Fruit fly (Drosophila melanogaster) whole organism, embryonic: Measurements from ENCODE around the gene CG33721.

Source experiments
- Adf1 ChIP-seq: fragments of 200-800 bp; sonication (Bioruptor generic); IDR thresholded peaks from 2 replicates; pipeline ENCODE4 v1.3.6; 2022; ENCODE audit warnings: missing biosample characterization, missing genetic modification characterization
- BEAF-32 ChIP-seq: fragments of 200-800 bp; sonication (Bioruptor generic); optimal IDR thresholded peaks from 3 replicates; lab custom pipeline; 2017; ENCODE audit warnings: missing biosample characterization, missing genetic modification characterization, mild to moderate bottlenecking, moderate library complexity, missing genetic modification reagents
- Bdp1 ChIP-seq: fragments of 200-800 bp; sonication (Bioruptor generic); optimal IDR thresholded peaks from 3 replicates; lab custom pipeline; 2016; ENCODE audit warnings: missing biosample characterization, missing genetic modification characterization
- Bgb ChIP-seq: fragments of 200-800 bp; sonication (Bioruptor generic); IDR thresholded peaks from 2 replicates; pipeline ENCODE4 v1.3.6; 2022; ENCODE audit warnings: missing biosample characterization, missing genetic modification characterization; ENCODE audit not compliant: partially characterized antibody
- CG12391 ChIP-seq: fragments of 200-800 bp; sonication (Bioruptor generic); optimal IDR thresholded peaks from 3 replicates; lab custom pipeline; 2018; ENCODE audit warnings: missing biosample characterization, mild to moderate bottlenecking, missing genetic modification characterization, moderate library complexity
- CG13287 ChIP-seq: fragments of 200-800 bp; sonication (Bioruptor generic); IDR thresholded peaks from 2 replicates; pipeline ENCODE4 v1.3.6; 2022; ENCODE audit warnings: missing biosample characterization, missing genetic modification characterization; ENCODE audit not compliant: partially characterized antibody
- CG18599 ChIP-seq: fragments of 200-800 bp; sonication (Bioruptor generic); optimal IDR thresholded peaks from 3 replicates; lab custom pipeline; 2017; ENCODE audit warnings: missing biosample characterization, missing genetic modification characterization, mild to moderate bottlenecking, moderate library complexity, missing genetic modification reagents
- CG2116 ChIP-seq: fragments of 200-800 bp; sonication (Bioruptor generic); optimal IDR thresholded peaks from 3 replicates; lab custom pipeline; 2018; ENCODE audit warnings: missing biosample characterization, mild to moderate bottlenecking, missing genetic modification characterization
- CG2199 ChIP-seq: fragments of 200-800 bp; sonication (Bioruptor generic); IDR thresholded peaks from 3 replicates; pipeline ENCODE4 v1.3.6; 2022; ENCODE audit warnings: missing biosample characterization, missing genetic modification characterization
- CG34224 ChIP-seq: fragments of 200-800 bp; sonication (Bioruptor generic); IDR thresholded peaks from 3 replicates; pipeline ENCODE4 v1.3.6; 2022; ENCODE audit warnings: missing biosample characterization, missing genetic modification characterization; ENCODE audit not compliant: partially characterized antibody
- CG3838 ChIP-seq: fragments of 200-800 bp; sonication (Bioruptor generic); optimal IDR thresholded peaks from 3 replicates; lab custom pipeline; 2016; ENCODE audit warnings: missing biosample characterization, missing genetic modification characterization
- CG6791 ChIP-seq: fragments of 200-800 bp; sonication (Bioruptor generic); IDR thresholded peaks from 3 replicates; pipeline ENCODE4 v1.3.6; 2022; ENCODE audit warnings: missing biosample characterization, missing genetic modification characterization; ENCODE audit not compliant: partially characterized antibody
- D19A ChIP-seq: fragments of 200-800 bp; optimal IDR thresholded peaks from 3 replicates; lab custom pipeline; 2019; ENCODE audit warnings: missing biosample characterization, mild to moderate bottlenecking, missing genetic modification characterization, moderate library complexity
- Dad ChIP-seq: fragments of 200-800 bp; sonication (Bioruptor generic); optimal IDR thresholded peaks from 3 replicates; lab custom pipeline; 2016; ENCODE audit warnings: missing biosample characterization, missing genetic modification characterization
- Dll ChIP-seq: fragments of 200-800 bp; sonication (Bioruptor generic); IDR thresholded peaks from 4 replicates; pipeline ENCODE4 v1.3.6; 2022; ENCODE audit warnings: missing biosample characterization, missing genetic modification characterization; ENCODE audit not compliant: partially characterized antibody
- Doc3 ChIP-seq: fragments of 200-800 bp; sonication (Bioruptor generic); IDR thresholded peaks from 3 replicates; pipeline ENCODE4 v1.3.6; 2022; ENCODE audit warnings: missing biosample characterization, missing genetic modification characterization; ENCODE audit not compliant: partially characterized antibody
- Dp ChIP-seq: fragments of 200-800 bp; sonication (Bioruptor generic); optimal IDR thresholded peaks from 2 replicates; lab custom pipeline; 2018; ENCODE audit warnings: missing biosample characterization, mild to moderate bottlenecking, missing genetic modification characterization, moderate library complexity
- Dref ChIP-seq: fragments of 200-800 bp; sonication (Bioruptor generic); IDR thresholded peaks from 2 replicates; pipeline ENCODE4 v1.3.6; 2022; ENCODE audit warnings: missing biosample characterization, missing genetic modification characterization
- Drgx ChIP-seq: fragments of 200-800 bp; sonication (Bioruptor generic); IDR thresholded peaks from 2 replicates; pipeline ENCODE4 v1.3.6; 2022; ENCODE audit warnings: missing biosample characterization, missing genetic modification characterization
- E2f2 ChIP-seq: fragments of 200-800 bp; sonication (Bioruptor generic); IDR thresholded peaks from 2 replicates; pipeline ENCODE4 v1.3.6; 2022; ENCODE audit warnings: missing biosample characterization, missing genetic modification characterization
- HLH4C ChIP-seq: fragments of 200-800 bp; sonication (Bioruptor generic); IDR thresholded peaks from 3 replicates; pipeline ENCODE4 v1.3.6; 2022; ENCODE audit warnings: missing biosample characterization, missing genetic modification characterization; ENCODE audit not compliant: partially characterized antibody
- Kr ChIP-seq: fragments of 200-800 bp; sonication (Bioruptor generic); optimal IDR thresholded peaks from 2 replicates; lab custom pipeline; 2017; ENCODE audit warnings: missing biosample characterization, mild to moderate bottlenecking, missing genetic modification characterization
- MBD-R2 ChIP-seq: fragments of 200-800 bp; sonication (Bioruptor generic); IDR thresholded peaks from 2 replicates; pipeline ENCODE4 v1.3.6; 2022; ENCODE audit warnings: missing biosample characterization, missing genetic modification characterization
- Opbp ChIP-seq: fragments of 200-800 bp; sonication (Bioruptor generic); IDR thresholded peaks from 3 replicates; pipeline ENCODE4 v1.3.6; 2022; ENCODE audit warnings: missing biosample characterization, missing genetic modification characterization; ENCODE audit not compliant: partially characterized antibody
- Pdp1 ChIP-seq, 2 experiments: fragments of 200-800 bp; sonication (Bioruptor generic); optimal IDR thresholded peaks; 3 replicates each; lab custom pipeline; 2016; ENCODE audit warnings: missing biosample characterization in 2 of 2, missing genetic modification characterization in 2 of 2, mild to moderate bottlenecking in 1 of 2, moderate library complexity in 1 of 2
- Sry-δ ChIP-seq: fragments of 200-800 bp; sonication (Bioruptor generic); optimal IDR thresholded peaks from 2 replicates; lab custom pipeline; 2016; ENCODE audit warnings: missing biosample characterization, missing genetic modification characterization
- ato ChIP-seq: fragments of 200-800 bp; sonication (Bioruptor generic); IDR thresholded peaks from 2 replicates; pipeline ENCODE4 v1.3.6; 2022; ENCODE audit warnings: missing biosample characterization, missing genetic modification characterization; ENCODE audit not compliant: partially characterized antibody
- bbx ChIP-seq: fragments of 200-800 bp; sonication (Bioruptor generic); IDR thresholded peaks from 2 replicates; pipeline ENCODE4 v1.3.6; 2022; ENCODE audit warnings: missing biosample characterization, missing genetic modification characterization; ENCODE audit not compliant: partially characterized antibody
- cato ChIP-seq: fragments of 200-800 bp; sonication (Bioruptor generic); optimal IDR thresholded peaks from 2 replicates; lab custom pipeline; 2016; ENCODE audit warnings: missing biosample characterization, missing genetic modification characterization, borderline replicate concordance
- chif ChIP-seq, 2 experiments: fragments of 200-800 bp; sonication (Bioruptor generic); optimal IDR thresholded peaks; 3 replicates each; lab custom pipeline; 2016; ENCODE audit warnings: missing biosample characterization in 2 of 2, missing genetic modification characterization in 2 of 2
- crp ChIP-seq, 2 experiments: fragments of 200-800 bp; sonication (Bioruptor generic); optimal IDR thresholded peaks; 2 replicates in 1 of 2; 3 replicates in 1 of 2; lab custom pipeline; 2017; ENCODE audit warnings: missing biosample characterization in 2 of 2, missing genetic modification characterization in 2 of 2, mild to moderate bottlenecking in 1 of 2, moderate library complexity in 1 of 2
- dysf ChIP-seq: fragments of 200-800 bp; sonication (Bioruptor generic); IDR thresholded peaks from 3 replicates; pipeline ENCODE4 v1.3.6; 2022; ENCODE audit warnings: missing biosample characterization, missing genetic modification characterization
- esg ChIP-seq: fragments of 200-800 bp; sonication (Bioruptor generic); conservative IDR thresholded peaks from 2 replicates; pipeline ENCODE4 v1.3.6; 2022; ENCODE audit warnings: missing biosample characterization, missing genetic modification characterization
- fd64A ChIP-seq: fragments of 200-800 bp; sonication (Bioruptor generic); optimal IDR thresholded peaks from 3 replicates; lab custom pipeline; 2018; ENCODE audit warnings: missing biosample characterization, mild to moderate bottlenecking, missing genetic modification characterization
- gfzf ChIP-seq: fragments of 200-800 bp; sonication (Bioruptor generic); optimal IDR thresholded peaks from 2 replicates; lab custom pipeline; 2016; ENCODE audit warnings: missing biosample characterization, mild to moderate bottlenecking, missing genetic modification characterization, moderate library complexity
- h ChIP-seq: fragments of >200 bp; optimal IDR thresholded peaks from 2 replicates; lab custom pipeline; 2017
- nerfin-2 ChIP-seq: fragments of 200-800 bp; sonication (Bioruptor generic); IDR thresholded peaks from 2 replicates; pipeline ENCODE4 v1.3.6; 2022; ENCODE audit warnings: missing biosample characterization, missing genetic modification characterization; ENCODE audit not compliant: partially characterized antibody
- odd ChIP-seq: fragments of 200-800 bp; sonication (Bioruptor generic); optimal IDR thresholded peaks from 2 replicates; lab custom pipeline; 2017; ENCODE audit warnings: missing biosample characterization, mild to moderate bottlenecking, missing genetic modification characterization
- pzg ChIP-seq: fragments of 200-800 bp; sonication (Bioruptor generic); optimal IDR thresholded peaks from 3 replicates; lab custom pipeline; 2018; ENCODE audit warnings: missing biosample characterization, mild to moderate bottlenecking, missing genetic modification characterization, moderate library complexity
- slou ChIP-seq: fragments of 200-800 bp; sonication (Bioruptor generic); optimal IDR thresholded peaks from 3 replicates; lab custom pipeline; 2016; ENCODE audit warnings: missing biosample characterization, missing genetic modification characterization
- sna ChIP-seq: fragments of 200-800 bp; sonication (Bioruptor generic); IDR thresholded peaks from 2 replicates; pipeline ENCODE4 v1.3.6; 2022; ENCODE audit warnings: missing biosample characterization, missing genetic modification characterization; ENCODE audit not compliant: partially characterized antibody
- stwl ChIP-seq: fragments of 200-800 bp; sonication (Bioruptor generic); optimal IDR thresholded peaks from 3 replicates; lab custom pipeline; 2018; ENCODE audit warnings: missing biosample characterization, mild to moderate bottlenecking, missing genetic modification characterization, moderate library complexity
- tll ChIP-seq, 2 experiments: fragments of 200-800 bp in 1 of 2; fragments of >200 bp in 1 of 2; sonication (Bioruptor generic) in 1 of 2; optimal IDR thresholded peaks; 2 replicates each; lab custom pipeline; 2017 to 2019; ENCODE audit warnings: missing biosample characterization in 2 of 2, missing genetic modification characterization in 2 of 2, mild to moderate bottlenecking in 1 of 2, moderate library complexity in 1 of 2
- unc-4 ChIP-seq: fragments of 200-800 bp; sonication (Bioruptor generic); IDR thresholded peaks from 2 replicates; pipeline ENCODE4 v1.3.6; 2022; ENCODE audit warnings: missing biosample characterization, missing genetic modification characterization; ENCODE audit not compliant: partially characterized antibody
- zen2 ChIP-seq: fragments of 200-800 bp; sonication (Bioruptor generic); IDR thresholded peaks from 3 replicates; pipeline ENCODE4 v1.3.6; 2022; ENCODE audit warnings: missing biosample characterization, missing genetic modification characterization; ENCODE audit not compliant: partially characterized antibody

CG33721 gene

DNA sequence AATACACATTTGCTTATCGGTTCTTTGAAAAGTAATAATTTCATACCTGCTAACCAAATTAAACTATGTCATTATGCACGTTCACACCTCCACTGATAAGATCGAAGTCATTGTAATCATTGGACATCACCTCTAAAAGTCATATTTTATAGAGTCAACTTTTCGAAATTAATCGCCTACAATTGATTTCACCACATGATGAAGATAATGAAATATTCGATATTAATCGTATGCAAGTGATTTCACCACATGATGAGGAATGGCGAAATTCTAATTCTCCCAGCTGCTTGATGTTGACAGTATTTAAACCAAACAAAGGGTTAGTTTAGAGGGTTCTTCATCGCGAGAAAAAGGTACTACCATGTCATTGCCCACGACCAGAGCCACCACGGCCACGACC lies 44.8 kb downstream of the CG33721 start, which contains the start of gene CG18596 (continued):
- no peak for TF ChIP-seq CG12391
- no peak for TF ChIP-seq Bdp1 (GFP tag; lab: Kevin White, UChicago)
- peak; percentile 80 for TF ChIP-seq Dp (GFP tag; lab: Kevin White, UChicago)
- TF ChIP-seq cato = no peak
- peak in 1 of 2 experiments; percentile 73 for TF ChIP-seq crp (GFP tag; optimal IDR thresholded peaks at IDR 0.05; lab: Kevin White, UChicago)
- TF ChIP-seq ato (GFP tag; lab: Robert Waterston, UW) = peak; percentile 84
- no peak for TF ChIP-seq Drgx (GFP tag; lab: Robert Waterston, UW)
- TF ChIP-seq chif (GFP tag; optimal IDR thresholded peaks at IDR 0.05; lab: Kevin White, UChicago) = no peak
- TF ChIP-seq gfzf (GFP tag; lab: Kevin White, UChicago) = peak; percentile 0
- TF ChIP-seq Opbp (GFP tag; lab: Robert Waterston, UW) = peak; percentile 86; the same call in 2 of the 3 replicates
- no peak for TF ChIP-seq Pdp1 (GFP tag; optimal IDR thresholded peaks at IDR 0.05; lab: Kevin White, UChicago)
- TF ChIP-seq Kr (GFP tag; lab: Kevin White, UChicago) = peak; percentile 38
- TF ChIP-seq esg (GFP tag; lab: Robert Waterston, UW) = no peak
- TF ChIP-seq tll (GFP tag; optimal IDR thresholded peaks at IDR 0.05; lab: Kevin White, UChicago) = peak in 1 of 2 experiments; percentile 82
- peak; percentile 97 for TF ChIP-seq CG34224 (GFP tag; lab: Robert Waterston, UW)
- no peak for TF ChIP-seq Adf1 (GFP tag; lab: Robert Waterston, UW)
- TF ChIP-seq HLH4C (GFP tag; lab: Robert Waterston, UW) = peak; percentile 90
- no peak for TF ChIP-seq D19A (tag; lab: Kevin White, UChicago)
- no peak for TF ChIP-seq Dad

dm6 chr3R:22379942-22380341 lies 49.1 kb downstream of the CG33721 start, which contains the start of gene CG34149:
CG34149 (plus strand) TSS chr3R:22380128.
- TF ChIP-seq h (lab: Kevin White, UChicago) = no peak
- peak; percentile 53; the same call in 1 of the 3 replicates for TF ChIP-seq CG34224 (GFP tag; lab: Robert Waterston, UW)
- TF ChIP-seq Opbp (GFP tag; lab: Robert Waterston, UW) = peak; percentile 10; the same call in 2 of the 3 replicates
- TF ChIP-seq ato (GFP tag; lab: Robert Waterston, UW) = peak; percentile 34; the same call in 1 of the 2 replicates
- 0 out of 3 replicates have a peak, but pooled peaks have one; percentile 19 for TF ChIP-seq Doc3
- TF ChIP-seq unc-4 (GFP tag; lab: Robert Waterston, UW) = peak; percentile 55
- no peak for TF ChIP-seq fd64A (GFP tag; lab: Kevin White, UChicago)
- TF ChIP-seq MBD-R2 (GFP tag; lab: Robert Waterston, UW) = peak; percentile 53
- TF ChIP-seq Dref (GFP tag; lab: Robert Waterston, UW) = peak; percentile 63
- peak; percentile 61 for TF ChIP-seq bbx (GFP tag; lab: Robert Waterston, UW)
- peak; percentile 47 for TF ChIP-seq sna
- TF ChIP-seq crp (GFP tag; optimal IDR thresholded peaks at IDR 0.05; lab: Kevin White, UChicago) = peak in 1 of 2 experiments; percentile 84
- no peak for TF ChIP-seq slou
- peak; percentile 48 for TF ChIP-seq stwl
- TF ChIP-seq HLH4C (GFP tag; lab: Robert Waterston, UW) = peak; percentile 74
- no peak for TF ChIP-seq CG3838
- TF ChIP-seq CG13287 (GFP tag; lab: Robert Waterston, UW) = peak; percentile 73
- TF ChIP-seq zen2 (GFP tag; lab: Robert Waterston, UW) = peak; percentile 41; the same call in 2 of the 3 replicates
- TF ChIP-seq Bgb (GFP tag; lab: Robert Waterston, UW) = peak; percentile 33; the same call in 1 of the 2 replicates
- no peak for TF ChIP-seq CG18599
- TF ChIP-seq CG6791 (GFP tag; lab: Robert Waterston, UW) = peak; percentile 23; the same call in 1 of the 3 replicates
- peak; percentile 58 for TF ChIP-seq nerfin-2 (GFP tag; lab: Robert Waterston, UW)
- TF ChIP-seq BEAF-32 = peak; percentile 31
- TF ChIP-seq E2f2 (GFP tag; lab: Robert Waterston, UW) = peak; percentile 84
- peak; percentile 71; the same call in 3 of the 4 replicates for TF ChIP-seq Dll
- TF ChIP-seq CG2116 (GFP tag; lab: Kevin White, UChicago) = peak; percentile 18
- peak; percentile 79 for TF ChIP-seq Dp (GFP tag; lab: Kevin White, UChicago)
- no peak for TF ChIP-seq CG2199 (GFP tag; lab: Robert Waterston, UW)
- TF ChIP-seq odd (GFP tag; lab: Kevin White, UChicago) = no peak
- TF ChIP-seq dysf = no peak
- TF ChIP-seq pzg (GFP tag; lab: Kevin White, UChicago) = peak; percentile 28
- peak; percentile 22 for TF ChIP-seq Sry-δ (GFP tag; lab: Kevin White, UChicago)
